Worm (Caenorhabditis elegans) whole organism, young adult: Measurements from ENCODE around the gene unc-44.

ENCODE experiments used
- Y53G8AR.9 ChIP-seq: fragments of 200-800 bp; sonication (Bioruptor generic); conservative IDR thresholded peaks from 2 replicates; pipeline ENCODE4 v1.3.6; 2022; ENCODE audit warnings: missing genetic modification reagents, missing genetic modification characterization, missing compliant biosample characterization
- ama-1 ChIP-seq, 3 experiments: fragments of 150-350 bp in 1 of 3; sonication (generic microtip) in 2 of 3; optimal IDR thresholded peaks; 2 replicates each; lab custom pipeline; 2014 to 2018; ENCODE audit warnings: missing biosample characterization in 2 of 3, missing genetic modification characterization in 2 of 3, missing genetic modification reagents in 2 of 3
- ceh-100 ChIP-seq: fragments of 200-800 bp; sonication (Bioruptor generic); IDR thresholded peaks from 2 replicates; pipeline ENCODE4 v1.3.6; 2022; ENCODE audit warnings: missing genetic modification reagents, missing genetic modification characterization, missing compliant biosample characterization
- efl-1 ChIP-seq: fragments of 150-350 bp; optimal IDR thresholded peaks from 2 replicates; lab custom pipeline; 2014; ENCODE audit warnings: missing biosample characterization, missing genetic modification reagents, missing genetic modification characterization
- lin-35 ChIP-seq, 3 experiments: fragments of 150-350 bp in 2 of 3; sonication (generic microtip) in 1 of 3; optimal IDR thresholded peaks; 2 replicates each; lab custom pipeline; 2014 to 2018; ENCODE audit warnings: missing biosample characterization in 3 of 3, missing genetic modification characterization in 3 of 3, missing genetic modification reagents in 3 of 3
- madf-8 ChIP-seq: fragments of 200-800 bp; sonication (Bioruptor generic); conservative IDR thresholded peaks from 2 replicates; pipeline ENCODE4 v1.3.6; 2022; ENCODE audit warnings: missing genetic modification reagents, missing genetic modification characterization, missing compliant biosample characterization
- nfya-1 ChIP-seq: sonication (generic microtip); optimal IDR thresholded peaks from 2 replicates; lab custom pipeline; 2017; ENCODE audit warnings: antibody characterized with exemption, missing compliant biosample characterization, missing genetic modification characterization, borderline replicate concordance; ENCODE audit not compliant: insufficient read depth
- nfyb-1 ChIP-seq: fragments of 200-800 bp; sonication (Bioruptor generic); IDR thresholded peaks from 2 replicates; pipeline ENCODE4 v1.3.6; 2022; ENCODE audit warnings: missing genetic modification reagents, missing genetic modification characterization, missing compliant biosample characterization
- pha-4 ChIP-seq: fragments of 150-350 bp; sonication (generic microtip); optimal IDR thresholded peaks from 2 replicates; lab custom pipeline; 2014; ENCODE audit warnings: missing biosample characterization, missing genetic modification reagents, missing genetic modification characterization
- rec-8 ChIP-seq, 2 experiments: sonication (generic microtip); optimal IDR thresholded peaks; 2 replicates each; lab custom pipeline; 2016; ENCODE audit warnings: mild to moderate bottlenecking in 2 of 2, missing genetic modification characterization in 2 of 2, missing genetic modification reagents in 2 of 2, missing genotype in 2 of 2, missing biosample characterization in 1 of 2, missing compliant biosample characterization in 1 of 2, moderate library complexity in 1 of 2
- repo-1 ChIP-seq: sonication (generic microtip); optimal IDR thresholded peaks from 2 replicates; lab custom pipeline; 2017; ENCODE audit warnings: mild to moderate bottlenecking, missing genetic modification characterization, missing compliant biosample characterization
- xnd-1 ChIP-seq: sonication (generic microtip); optimal IDR thresholded peaks from 2 replicates; lab custom pipeline; 2016; ENCODE audit warnings: missing genotype, missing genetic modification reagents, missing genetic modification characterization, missing compliant biosample characterization

DNA sequence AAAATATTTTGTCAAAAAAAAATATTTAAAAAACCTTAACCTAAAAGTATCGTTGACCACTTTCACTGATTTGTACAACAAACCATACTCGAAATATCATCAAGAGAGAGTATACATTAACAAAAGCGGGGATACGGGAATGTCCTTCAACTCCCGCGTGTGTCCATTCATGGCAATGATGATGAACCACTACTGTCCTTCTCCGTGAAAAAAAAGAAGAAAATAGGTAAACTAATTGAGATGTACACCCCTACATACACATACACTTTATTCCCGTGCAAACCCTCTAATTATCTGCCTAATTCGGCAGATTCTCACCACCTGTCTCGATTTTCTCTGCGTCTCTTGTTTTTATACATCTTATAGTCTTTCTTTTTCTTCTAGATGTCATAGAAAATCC lies 48.7 kb upstream of the unc-44 start:
- TF ChIP-seq nfya-1 (tag; lab: Kevin White, UChicago), result no peak
- TF ChIP-seq pha-4 (tag; lab: Kevin White, UChicago), result no peak
- TF ChIP-seq madf-8, result no peak
- TF ChIP-seq ama-1 (optimal IDR thresholded peaks at IDR 0.05; lab: Kevin White, UChicago), result no peak
- TF ChIP-seq ama-1 (GFP tag; optimal IDR thresholded peaks at IDR 0.05; lab: Kevin White, UChicago), result no peak
- TF ChIP-seq xnd-1 (tag; lab: Kevin White, UChicago), result no peak
- TF ChIP-seq lin-35 (GFP tag; optimal IDR thresholded peaks at IDR 0.05; lab: Kevin White, UChicago), result no peak
- no peak for TF ChIP-seq nfyb-1 (GFP tag; lab: Robert Waterston, UW)
- TF ChIP-seq ceh-100, result no peak
- TF ChIP-seq rec-8 (tag; optimal IDR thresholded peaks at IDR 0.05; lab: Kevin White, UChicago), result no peak
- TF ChIP-seq repo-1 (tag; lab: Kevin White, UChicago), result no peak
- no peak for TF ChIP-seq efl-1 (GFP tag; lab: Kevin White, UChicago)
- TF ChIP-seq Y53G8AR.9 (GFP tag; lab: Robert Waterston, UW), result no peak
